Fruit fly (Drosophila melanogaster): ENCODE results near the gene unc.

Gene unc

dm6 chrX:21067908-21068307 lies 48.8 kb downstream of the unc start:
- TF ChIP-seq Clk (GFP tag; optimal IDR thresholded peaks at IDR 0.05) (no peak), pad (GFP tag; optimal IDR thresholded peaks at IDR 0.05) (peak; percentile 5)

- no peak for TF ChIP-seq Mnt (GFP tag; optimal IDR thresholded peaks at IDR 0.05)
- TF ChIP-seq Crg-1 (GFP tag; optimal IDR thresholded peaks at IDR 0.05) = no peak
- TF ChIP-seq Hr96 (GFP tag; optimal IDR thresholded peaks at IDR 0.05) = peak; percentile 18
- no peak for TF ChIP-seq cnc (optimal IDR thresholded peaks at IDR 0.05)
- peak; percentile 17 for TF ChIP-seq kay (GFP tag; ENCODE audit: borderline replicate concordance)
- no peak for TF ChIP-seq Clk (GFP tag; optimal IDR thresholded peaks at IDR 0.05)
- TF ChIP-seq tj (GFP tag; optimal IDR thresholded peaks at IDR 0.05) = no peak
Measured at dm6 chrX:21067474-21067873, 49.2 kb downstream of the unc start, which contains the start of gene CG32512. Gene CG32512, minus strand, starts transcription at chrX:21067540.

DNA sequence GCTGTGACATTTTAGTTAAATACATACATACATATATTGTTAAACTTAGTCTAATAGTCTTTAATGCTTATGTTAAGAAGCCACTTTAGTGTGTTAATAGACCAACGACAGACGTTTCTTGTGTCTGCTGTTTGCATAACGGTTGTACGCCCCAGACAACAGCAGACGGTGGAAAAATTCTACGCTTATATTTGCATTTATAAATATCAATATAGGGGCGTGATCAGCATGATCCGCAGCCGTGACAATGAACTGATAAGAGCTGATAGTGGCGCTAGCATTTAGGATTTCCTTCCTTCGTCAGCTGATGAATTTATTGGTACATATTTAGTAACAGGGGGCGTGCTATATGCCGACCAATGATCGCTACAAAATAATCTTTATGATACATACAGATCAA lies 50.9 kb downstream of the unc start:
- TF ChIP-seq Crg-1 (GFP tag; optimal IDR thresholded peaks at IDR 0.05) (no peak), ovo (GFP tag; optimal IDR thresholded peaks at IDR 0.05) (no peak), toe (GFP tag; optimal IDR thresholded peaks at IDR 0.05) (no peak), pad (GFP tag; optimal IDR thresholded peaks at IDR 0.05) (no peak), CG12768 (GFP tag; optimal IDR thresholded peaks at IDR 0.05) (no peak), CG11617 (GFP tag; optimal IDR thresholded peaks at IDR 0.05) (no peak), CG7045 (GFP tag; optimal IDR thresholded peaks at IDR 0.05) (no peak), Clk (GFP tag; optimal IDR thresholded peaks at IDR 0.05) (no peak), CG5204 (GFP tag; optimal IDR thresholded peaks at IDR 0.05) (no peak), Mnt (GFP tag; optimal IDR thresholded peaks at IDR 0.05) (no peak), cnc (optimal IDR thresholded peaks at IDR 0.05) (no peak), CG33017 (tag; optimal IDR thresholded peaks at IDR 0.05) (no peak), CG1620 (GFP tag; optimal IDR thresholded peaks at IDR 0.05) (no peak)

dm6 chrX:21064927-21065326 lies 51.8 kb downstream of the unc start:
- TF ChIP-seq CG1620 (GFP tag; optimal IDR thresholded peaks at IDR 0.05) = peak; percentile 62
- TF ChIP-seq Clk (GFP tag; optimal IDR thresholded peaks at IDR 0.05) = peak; percentile 54
- TF ChIP-seq kay (GFP tag; ENCODE audit: borderline replicate concordance) = peak; percentile 59
- peak; percentile 72 for TF ChIP-seq pad (GFP tag; optimal IDR thresholded peaks at IDR 0.05)
- TF ChIP-seq Hr96 (GFP tag; optimal IDR thresholded peaks at IDR 0.05) = peak; percentile 91
- peak; percentile 92 for TF ChIP-seq CG11617 (GFP tag; optimal IDR thresholded peaks at IDR 0.05)
- peak; percentile 80 for TF ChIP-seq CG7045 (GFP tag; optimal IDR thresholded peaks at IDR 0.05)
- TF ChIP-seq toe (GFP tag; optimal IDR thresholded peaks at IDR 0.05) = peak; percentile 50
- TF ChIP-seq tj (GFP tag; optimal IDR thresholded peaks at IDR 0.05) = peak; percentile 79
- TF ChIP-seq Crg-1 (GFP tag; optimal IDR thresholded peaks at IDR 0.05) = peak; percentile 83
- peak; percentile 20 for TF ChIP-seq ovo (GFP tag; optimal IDR thresholded peaks at IDR 0.05)
- TF ChIP-seq CG5204 (GFP tag; optimal IDR thresholded peaks at IDR 0.05) = peak; percentile 80
- peak; percentile 93 for TF ChIP-seq CG7101 (tag; optimal IDR thresholded peaks at IDR 0.05)
- TF ChIP-seq CG33017 (tag; optimal IDR thresholded peaks at IDR 0.05) = peak; percentile 85
- no peak for TF ChIP-seq cnc (optimal IDR thresholded peaks at IDR 0.05)
- peak; percentile 73 for TF ChIP-seq Mnt (GFP tag; optimal IDR thresholded peaks at IDR 0.05)
- TF ChIP-seq bab1 (GFP tag; optimal IDR thresholded peaks at IDR 0.05) = peak; percentile 88
- peak; percentile 85 for TF ChIP-seq CG14711 (tag; optimal IDR thresholded peaks at IDR 0.05)
- TF ChIP-seq CG12768 (GFP tag; optimal IDR thresholded peaks at IDR 0.05) = peak; percentile 89
- TF ChIP-seq cic (GFP tag; optimal IDR thresholded peaks at IDR 0.05) = peak; percentile 11
